Worm (Caenorhabditis elegans) whole organism, L4 larva: ENCODE measurements around the gene F15H10.5.

Source experiments
- F49E8.2 ChIP-seq: sonication (generic microtip); optimal IDR thresholded peaks from 2 replicates; lab custom pipeline; 2016; ENCODE audit warnings: missing compliant biosample characterization, mild to moderate bottlenecking, missing genetic modification characterization, borderline replicate concordance
- ama-1 ChIP-seq: fragments of 150-350 bp; optimal IDR thresholded peaks from 2 replicates; lab custom pipeline; 2014; ENCODE audit warnings: inconsistent platforms, mixed read lengths
- dve-1 ChIP-seq: sonication (generic microtip); optimal IDR thresholded peaks from 2 replicates; lab custom pipeline; 2017; ENCODE audit warnings: antibody characterized with exemption, mild to moderate bottlenecking, missing genetic modification characterization, missing compliant biosample characterization; ENCODE audit not compliant: insufficient read depth
- fkh-10 ChIP-seq: fragments of 150-350 bp; optimal IDR thresholded peaks from 2 replicates; lab custom pipeline; 2014; ENCODE audit warnings: missing biosample characterization, missing genetic modification reagents, missing genetic modification characterization
- lin-13 ChIP-seq: fragments of 150-350 bp; optimal IDR thresholded peaks from 2 replicates; lab custom pipeline; 2014; ENCODE audit warnings: missing biosample characterization, missing genetic modification reagents, missing genetic modification characterization
- mdl-1 ChIP-seq, 2 experiments: fragments of 150-350 bp in 1 of 2; sonication (generic microtip) in 1 of 2; optimal IDR thresholded peaks; 2 replicates each; lab custom pipeline; 2014 to 2017; ENCODE audit warnings: missing biosample characterization in 2 of 2, missing genetic modification characterization in 2 of 2
- mdt-29 ChIP-seq: fragments of 200-800 bp; sonication (Bioruptor generic); IDR thresholded peaks from 2 replicates; pipeline ENCODE4 v1.3.6; 2022; ENCODE audit warnings: missing genetic modification reagents, missing genetic modification characterization, missing compliant biosample characterization
- nhr-102 ChIP-seq: sonication (generic microtip); optimal IDR thresholded peaks from 2 replicates; lab custom pipeline; 2016; ENCODE audit warnings: mild to moderate bottlenecking, missing genetic modification characterization, moderate library complexity, missing compliant biosample characterization
- nhr-11 ChIP-seq: fragments of 150-350 bp; optimal IDR thresholded peaks from 2 replicates; lab custom pipeline; 2014; ENCODE audit warnings: missing biosample characterization, missing genetic modification characterization
- nhr-237 ChIP-seq: sonication (generic microtip); optimal IDR thresholded peaks from 2 replicates; lab custom pipeline; 2017; ENCODE audit warnings: missing biosample characterization, missing genetic modification characterization
- nhr-77 ChIP-seq: fragments of 150-350 bp; optimal IDR thresholded peaks from 2 replicates; lab custom pipeline; 2014; ENCODE audit warnings: missing biosample characterization, missing genetic modification characterization
- pqm-1 ChIP-seq: sonication (generic microtip); optimal IDR thresholded peaks from 2 replicates; lab custom pipeline; 2017; ENCODE audit warnings: missing biosample characterization, missing genetic modification characterization
- rbr-2 ChIP-seq: sonication (generic microtip); optimal IDR thresholded peaks from 2 replicates; lab custom pipeline; 2016; ENCODE audit warnings: missing genotype, missing genetic modification characterization, missing compliant biosample characterization
- ztf-11 ChIP-seq: fragments of 150-350 bp; optimal IDR thresholded peaks from 2 replicates; lab custom pipeline; 2014; ENCODE audit warnings: missing biosample characterization, missing genetic modification characterization

ce11 chrV:10460685-10461084, 41.8 kb upstream of the F15H10.5 start:
- no peak for TF ChIP-seq ztf-11 (tag; lab: Kevin White, UChicago)
- TF ChIP-seq fkh-10 (GFP tag; lab: Kevin White, UChicago) = no peak
- no peak for TF ChIP-seq nhr-11
- no peak for TF ChIP-seq pqm-1 (tag; lab: Kevin White, UChicago)
- no peak for TF ChIP-seq ama-1
- TF ChIP-seq rbr-2 = no peak
- no peak for TF ChIP-seq mdt-29 (GFP tag; lab: Robert Waterston, UW)
- TF ChIP-seq dve-1 (tag; lab: Kevin White, UChicago) = no peak
- TF ChIP-seq mdl-1 (tag; optimal IDR thresholded peaks at IDR 0.05; lab: Kevin White, UChicago) = no peak
- TF ChIP-seq nhr-77 = no peak
- TF ChIP-seq F49E8.2 (tag; lab: Kevin White, UChicago) = no peak
- TF ChIP-seq lin-13 (GFP tag; lab: Kevin White, UChicago) = no peak
- TF ChIP-seq nhr-237 (tag; lab: Kevin White, UChicago) = no peak
- no peak for TF ChIP-seq nhr-102 (tag; lab: Kevin White, UChicago)
